Worm (Caenorhabditis elegans) whole organism, L2 larva: ENCODE results near the gene sca-1.
"Not testable (repeated sequence)": the region's sequence is repeated elsewhere in the genome, so short reads cannot be mapped to it uniquely, and the experiment has no call there.

Experiments used
- F13H6.1 ChIP-seq: sonication (generic microtip); optimal IDR thresholded peaks from 2 replicates; lab custom pipeline; 2016; ENCODE audit warnings: missing genetic modification characterization, missing compliant biosample characterization
- Y55F3AM.14 ChIP-seq: fragments of 200-800 bp; sonication (Bioruptor generic); optimal IDR thresholded peaks from 2 replicates; lab custom pipeline; 2018; ENCODE audit warnings: mild to moderate bottlenecking, missing genetic modification characterization, missing compliant biosample characterization
- ZK546.5 ChIP-seq: sonication (generic microtip); optimal IDR thresholded peaks from 2 replicates; lab custom pipeline; 2017; ENCODE audit warnings: missing biosample characterization, missing genetic modification characterization
- alr-1 ChIP-seq: fragments of 150-350 bp; optimal IDR thresholded peaks from 2 replicates; lab custom pipeline; 2014; ENCODE audit warnings: missing biosample characterization, missing genetic modification characterization
- aly-2 ChIP-seq: fragments of 150-350 bp; optimal IDR thresholded peaks from 2 replicates; lab custom pipeline; 2014; ENCODE audit warnings: missing biosample characterization, missing genetic modification characterization
- ama-1 ChIP-seq: fragments of 150-350 bp; optimal IDR thresholded peaks from 2 replicates; lab custom pipeline; 2018; ENCODE audit warnings: inconsistent platforms
- ceh-16 ChIP-seq: fragments of 150-350 bp; optimal IDR thresholded peaks from 2 replicates; lab custom pipeline; 2014; ENCODE audit warnings: missing biosample characterization, missing genetic modification characterization
- crh-2 ChIP-seq: sonication (generic microtip); optimal IDR thresholded peaks from 2 replicates; lab custom pipeline; 2017; ENCODE audit warnings: missing biosample characterization, missing genetic modification characterization
- egl-27 ChIP-seq: sonication (generic microtip); optimal IDR thresholded peaks from 3 replicates; lab custom pipeline; 2017; ENCODE audit warnings: missing biosample characterization, missing genetic modification reagents, missing genetic modification characterization
- elt-1 ChIP-seq: fragments of 150-350 bp; optimal IDR thresholded peaks from 2 replicates; lab custom pipeline; 2014; ENCODE audit warnings: missing biosample characterization, missing genetic modification characterization
- elt-3 ChIP-seq: sonication (generic microtip); optimal IDR thresholded peaks from 2 replicates; lab custom pipeline; 2017; ENCODE audit warnings: missing biosample characterization, missing genetic modification characterization
- fos-1 ChIP-seq: fragments of 150-350 bp; optimal IDR thresholded peaks from 2 replicates; lab custom pipeline; 2014; ENCODE audit warnings: missing biosample characterization, missing genetic modification characterization
- gmeb-1 ChIP-seq: fragments of 150-350 bp; optimal IDR thresholded peaks from 2 replicates; lab custom pipeline; 2014; ENCODE audit warnings: missing biosample characterization, missing genetic modification characterization
- lin-11 ChIP-seq: fragments of 150-350 bp; sonication (generic microtip); optimal IDR thresholded peaks from 2 replicates; lab custom pipeline; 2014; ENCODE audit warnings: missing biosample characterization, missing genetic modification characterization, inconsistent platforms, mixed read lengths
- lin-13 ChIP-seq: fragments of 150-350 bp; optimal IDR thresholded peaks from 2 replicates; lab custom pipeline; 2014; ENCODE audit warnings: missing biosample characterization, missing genetic modification reagents, missing genetic modification characterization
- lin-39 ChIP-seq: fragments of 150-350 bp; optimal IDR thresholded peaks from 2 replicates; lab custom pipeline; 2014; ENCODE audit warnings: missing biosample characterization, missing genetic modification reagents, missing genetic modification characterization
- lsy-2 ChIP-seq, 2 experiments: fragments of 150-350 bp in 1 of 2; sonication (generic microtip) in 1 of 2; optimal IDR thresholded peaks; 2 replicates each; lab custom pipeline; 2014 to 2017; ENCODE audit warnings: missing biosample characterization in 2 of 2, missing genetic modification characterization in 2 of 2
- mbf-1 ChIP-seq: sonication (generic microtip); optimal IDR thresholded peaks from 2 replicates; lab custom pipeline; 2017; ENCODE audit warnings: missing biosample characterization, missing genetic modification characterization
- nhr-11 ChIP-seq: fragments of 150-350 bp; optimal IDR thresholded peaks from 2 replicates; lab custom pipeline; 2014; ENCODE audit warnings: missing biosample characterization, missing genetic modification characterization
- nhr-12 ChIP-seq: fragments of 150-350 bp; optimal IDR thresholded peaks from 2 replicates; lab custom pipeline; 2014; ENCODE audit warnings: missing biosample characterization, missing genetic modification characterization
- nhr-129 ChIP-seq: fragments of 150-350 bp; optimal IDR thresholded peaks from 2 replicates; lab custom pipeline; 2014; ENCODE audit warnings: missing biosample characterization, missing genetic modification characterization
- nhr-23 ChIP-seq: fragments of 150-350 bp; optimal IDR thresholded peaks from 2 replicates; lab custom pipeline; 2014; ENCODE audit warnings: missing biosample characterization, missing genetic modification reagents, missing genetic modification characterization
- nhr-237 ChIP-seq: fragments of 150-350 bp; optimal IDR thresholded peaks from 2 replicates; lab custom pipeline; 2014; ENCODE audit warnings: missing biosample characterization, missing genetic modification characterization
- nhr-25 ChIP-seq: fragments of 150-350 bp; sonication (generic microtip); optimal IDR thresholded peaks from 3 replicates; lab custom pipeline; 2014; ENCODE audit warnings: missing biosample characterization, missing genetic modification characterization
- nhr-77 ChIP-seq: fragments of 150-350 bp; optimal IDR thresholded peaks from 2 replicates; lab custom pipeline; 2014; ENCODE audit warnings: missing biosample characterization, missing genetic modification characterization
- peb-1 ChIP-seq: fragments of 150-350 bp; optimal IDR thresholded peaks from 2 replicates; lab custom pipeline; 2014; ENCODE audit warnings: missing biosample characterization, missing genetic modification characterization
- sma-3 ChIP-seq: sonication (generic microtip); optimal IDR thresholded peaks from 2 replicates; lab custom pipeline; 2016; ENCODE audit warnings: missing genetic modification reagents, missing genetic modification characterization, missing compliant biosample characterization
- sma-9 ChIP-seq, 2 experiments: fragments of 150-350 bp in 1 of 2; sonication (generic microtip) in 1 of 2; optimal IDR thresholded peaks; 2 replicates each; lab custom pipeline; 2014 to 2016; ENCODE audit warnings: missing genetic modification characterization in 2 of 2, mild to moderate bottlenecking in 1 of 2, missing biosample characterization in 1 of 2, missing compliant biosample characterization in 1 of 2, missing genetic modification reagents in 1 of 2, moderate library complexity in 1 of 2
- unc-55 ChIP-seq: fragments of 150-350 bp; sonication (generic microtip); optimal IDR thresholded peaks from 3 replicates; lab custom pipeline; 2014; ENCODE audit warnings: missing biosample characterization, missing genetic modification reagents, missing genetic modification characterization
- zag-1 ChIP-seq: fragments of 150-350 bp; optimal IDR thresholded peaks from 2 replicates; lab custom pipeline; 2014; ENCODE audit warnings: missing biosample characterization, missing genetic modification characterization
- ztf-11 ChIP-seq: sonication (generic microtip); optimal IDR thresholded peaks from 2 replicates; lab custom pipeline; 2017; ENCODE audit warnings: missing biosample characterization, missing genetic modification characterization

The sca-1 gene

DNA sequence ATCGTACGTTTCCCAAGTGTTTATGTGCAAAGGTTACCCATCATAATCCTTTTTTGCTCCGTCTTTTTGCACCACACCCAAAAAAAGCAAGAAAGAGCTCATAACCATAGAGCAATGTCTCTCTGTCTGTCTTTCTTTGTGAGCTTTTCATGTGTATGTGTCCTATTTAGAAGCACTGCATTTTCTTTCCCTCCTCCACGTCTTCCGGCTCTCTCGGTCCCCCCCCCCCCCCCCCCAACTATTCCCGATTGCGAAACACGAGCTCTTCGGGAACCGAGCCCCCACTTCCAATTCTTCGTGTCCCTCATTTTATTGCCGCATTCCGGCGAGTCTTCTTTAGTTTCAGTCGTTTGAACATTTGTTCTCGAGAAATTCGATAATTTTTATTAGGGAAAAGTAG lies 9.8 kb downstream of the sca-1 start:
- TF ChIP-seq unc-55 (GFP tag; lab: Kevin White, UChicago) (peak; percentile 52), nhr-12 (tag; lab: Kevin White, UChicago) (no peak)

DNA sequence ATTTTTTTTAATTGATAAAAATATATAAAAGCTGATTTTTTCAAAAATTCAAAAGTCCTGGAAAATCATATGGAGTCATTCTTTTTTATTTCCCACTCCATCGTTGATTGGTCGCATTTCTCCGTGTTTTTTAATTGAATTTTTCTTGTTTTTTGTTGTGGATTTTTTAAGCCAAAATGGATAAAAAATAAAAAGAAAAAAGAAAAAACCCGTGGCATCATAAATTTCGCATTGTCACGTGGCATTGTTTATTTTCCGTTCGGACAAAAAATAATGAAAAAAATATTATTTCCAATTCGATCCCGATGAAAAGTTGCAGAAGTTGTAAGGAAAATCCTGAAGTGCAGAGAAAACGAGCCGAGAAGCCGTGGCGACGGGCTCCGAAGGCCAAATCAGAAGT lies 11.0 kb downstream of the sca-1 start, which contains the start of gene klp-7:
Gene klp-7 (plus strand): TSS at position 301 of the 400 bp plus-strand sequence.
- not testable (repeated sequence) for TF ChIP-seq fos-1, lin-39, nhr-77 (tag; lab: Kevin White, UChicago)

DNA sequence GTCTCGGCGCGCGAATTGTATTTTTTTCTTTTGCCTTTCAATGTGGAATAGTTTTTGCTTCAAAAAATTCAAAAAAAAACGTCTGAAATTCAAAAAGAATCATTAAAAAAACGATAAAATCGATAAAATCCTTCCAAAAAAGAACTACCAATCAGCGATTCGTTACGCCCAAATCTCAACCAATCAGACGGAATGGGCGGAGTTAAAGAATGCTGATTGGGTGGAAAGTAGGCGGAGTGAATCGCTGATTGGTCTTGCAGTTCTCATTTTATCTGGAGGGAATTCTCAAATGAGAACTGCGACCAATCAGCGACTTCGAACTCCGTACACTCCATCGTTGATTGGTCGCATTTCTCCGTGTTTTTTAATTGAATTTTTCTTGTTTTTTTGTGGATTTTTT lies 11.5 kb downstream of the sca-1 start:
- TF ChIP-seq lin-13 (GFP tag; lab: Kevin White, UChicago) (no peak), alr-1 (tag; lab: Kevin White, UChicago) (no peak), sma-3 (GFP tag; lab: Kevin White, UChicago) (no peak), lin-11 (no peak), peb-1 (tag; lab: Kevin White, UChicago) (no peak), lsy-2 (tag; optimal IDR thresholded peaks at IDR 0.05; lab: Kevin White, UChicago) (no peak), elt-1 (tag; lab: Kevin White, UChicago) (no peak), elt-3 (tag; lab: Kevin White, UChicago) (no peak), zag-1 (tag; lab: Kevin White, UChicago) (no peak), nhr-11 (tag; lab: Kevin White, UChicago) (no peak), mbf-1 (tag; lab: Kevin White, UChicago) (no peak), aly-2 (no peak), sma-9 (GFP tag; optimal IDR thresholded peaks at IDR 0.05; lab: Kevin White, UChicago) (no peak), sma-9 (tag; optimal IDR thresholded peaks at IDR 0.05; lab: Kevin White, UChicago) (no peak), ZK546.5 (tag; lab: Kevin White, UChicago) (no peak), F13H6.1 (tag; lab: Kevin White, UChicago) (no peak), nhr-237 (tag; lab: Kevin White, UChicago) (no peak), ztf-11 (tag; lab: Kevin White, UChicago) (no peak), egl-27 (no peak), fos-1 (tag; lab: Kevin White, UChicago) (no peak)

DNA sequence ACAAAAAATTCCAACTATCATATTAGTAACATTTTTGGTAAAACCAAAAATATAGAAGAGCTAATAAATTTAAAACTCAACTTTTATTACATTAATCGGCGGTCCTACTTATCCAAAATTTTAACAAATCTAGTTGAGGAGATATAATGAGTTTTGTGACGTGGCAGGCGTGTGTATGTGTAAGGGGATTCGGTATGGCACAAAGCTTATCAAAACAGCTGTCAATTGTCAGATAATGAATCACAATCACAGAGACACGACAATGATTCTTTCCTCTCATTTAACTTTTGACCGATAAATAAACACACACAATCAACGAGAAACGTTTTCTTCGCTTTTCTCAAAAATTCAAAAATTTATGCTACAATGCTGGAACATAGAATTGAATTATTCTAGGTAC lies 14.6 kb downstream of the sca-1 start, which contains the start of gene K11D9.3:
Gene K11D9.3 (minus strand): TSS at position 181 of the 400 bp plus-strand sequence.
- TF ChIP-seq crh-2 (tag; lab: Kevin White, UChicago) (peak; percentile 70), nhr-23 (tag; lab: Kevin White, UChicago) (no peak)
- TF ChIP-seq, all 48 proteins: peak for 1

DNA sequence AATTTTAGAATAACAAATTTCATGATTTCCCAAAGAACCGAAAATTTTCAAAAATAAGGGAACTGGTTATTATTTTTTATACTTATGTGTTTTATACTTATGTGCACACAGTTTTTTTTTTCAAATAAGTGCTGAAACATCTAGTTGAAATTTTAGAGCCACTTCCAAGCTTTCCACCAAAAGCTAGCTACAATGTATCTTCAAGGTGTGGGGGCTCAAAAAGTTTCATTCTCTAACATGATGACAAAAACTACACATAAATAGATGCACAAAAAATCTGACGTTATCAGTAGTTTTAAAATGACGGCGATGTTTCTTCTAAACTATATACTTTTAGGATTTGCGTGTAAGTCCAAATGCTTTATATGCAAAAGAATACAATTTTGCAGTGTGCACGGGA lies 22.6 kb downstream of the sca-1 start, which contains the start of gene clec-163:
Gene clec-163 (plus strand): TSS at position 301 of the 400 bp plus-strand sequence.
- TF ChIP-seq peb-1 (tag; lab: Kevin White, UChicago) (no peak), crh-2 (tag; lab: Kevin White, UChicago) (no peak), F13H6.1 (tag; lab: Kevin White, UChicago) (no peak), gmeb-1 (tag; lab: Kevin White, UChicago) (no peak), ceh-16 (tag; lab: Kevin White, UChicago) (no peak), egl-27 (no peak), nhr-25 (tag; lab: Kevin White, UChicago) (no peak), fos-1 (tag; lab: Kevin White, UChicago) (no peak), nhr-129 (tag; lab: Kevin White, UChicago) (no peak), nhr-11 (tag; lab: Kevin White, UChicago) (no peak), Y55F3AM.14 (GFP tag; lab: Kevin White, UChicago) (no peak), alr-1 (tag; lab: Kevin White, UChicago) (no peak), ama-1 (lab: Kevin White, UChicago) (no peak)

DNA sequence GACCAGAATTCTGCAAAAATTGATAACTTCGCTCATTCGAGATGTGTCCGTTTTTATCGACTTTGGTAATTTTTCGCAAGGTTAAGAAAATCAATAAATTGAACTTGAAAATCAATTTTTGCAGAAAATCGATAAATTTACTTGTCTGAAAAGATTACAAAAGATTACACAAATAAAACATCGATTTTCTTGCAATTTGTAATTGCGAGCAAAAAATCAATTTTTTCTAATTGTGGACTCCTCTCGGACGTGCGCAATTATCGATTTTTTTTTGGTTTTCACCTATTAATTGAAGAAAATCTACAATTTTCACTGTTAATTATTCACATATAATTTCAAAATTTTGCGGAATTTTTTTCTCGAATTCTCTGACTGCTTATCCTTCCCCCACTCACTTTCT lies 25.4 kb downstream of the sca-1 start:
- TF ChIP-seq zag-1 (tag; lab: Kevin White, UChicago) (no peak), sma-3 (GFP tag; lab: Kevin White, UChicago) (no peak)
